Worm (Caenorhabditis elegans) whole organism, L2 larva: ENCODE data around the gene amt-1.

ENCODE experiments used
- C34F6.9 ChIP-seq: fragments of 150-350 bp; optimal IDR thresholded peaks from 2 replicates; lab custom pipeline; 2014; ENCODE audit warnings: missing biosample characterization, missing genetic modification characterization
- R02D3.7 ChIP-seq: fragments of 150-350 bp; optimal IDR thresholded peaks from 2 replicates; lab custom pipeline; 2014; ENCODE audit warnings: missing biosample characterization, missing genetic modification characterization
- Y55F3AM.14 ChIP-seq: fragments of 200-800 bp; sonication (Bioruptor generic); optimal IDR thresholded peaks from 2 replicates; lab custom pipeline; 2018; ENCODE audit warnings: mild to moderate bottlenecking, missing genetic modification characterization, missing compliant biosample characterization
- ZK546.5 ChIP-seq: sonication (generic microtip); optimal IDR thresholded peaks from 2 replicates; lab custom pipeline; 2017; ENCODE audit warnings: missing biosample characterization, missing genetic modification characterization
- alr-1 ChIP-seq: fragments of 150-350 bp; optimal IDR thresholded peaks from 2 replicates; lab custom pipeline; 2014; ENCODE audit warnings: missing biosample characterization, missing genetic modification characterization
- aly-2 ChIP-seq: fragments of 150-350 bp; optimal IDR thresholded peaks from 2 replicates; lab custom pipeline; 2014; ENCODE audit warnings: missing biosample characterization, missing genetic modification characterization
- blmp-1 ChIP-seq: sonication (generic microtip); optimal IDR thresholded peaks from 2 replicates; lab custom pipeline; 2017; ENCODE audit warnings: missing genetic modification characterization, mild to moderate bottlenecking, missing compliant biosample characterization, antibody characterized with exemption, moderate library complexity; ENCODE audit not compliant: insufficient read depth
- ceh-82 ChIP-seq: fragments of 150-350 bp; optimal IDR thresholded peaks from 2 replicates; lab custom pipeline; 2014; ENCODE audit warnings: missing biosample characterization, missing genetic modification characterization
- crh-2 ChIP-seq: sonication (generic microtip); optimal IDR thresholded peaks from 2 replicates; lab custom pipeline; 2017; ENCODE audit warnings: missing biosample characterization, missing genetic modification characterization
- dmd-4 ChIP-seq: sonication (generic microtip); optimal IDR thresholded peaks from 2 replicates; lab custom pipeline; 2017; ENCODE audit warnings: missing biosample characterization, missing genetic modification characterization
- elt-3 ChIP-seq: sonication (generic microtip); optimal IDR thresholded peaks from 2 replicates; lab custom pipeline; 2017; ENCODE audit warnings: missing biosample characterization, missing genetic modification characterization
- fos-1 ChIP-seq: fragments of 150-350 bp; optimal IDR thresholded peaks from 2 replicates; lab custom pipeline; 2014; ENCODE audit warnings: missing biosample characterization, missing genetic modification characterization
- gmeb-1 ChIP-seq: fragments of 150-350 bp; optimal IDR thresholded peaks from 2 replicates; lab custom pipeline; 2014; ENCODE audit warnings: missing biosample characterization, missing genetic modification characterization
- lin-11 ChIP-seq: fragments of 150-350 bp; sonication (generic microtip); optimal IDR thresholded peaks from 2 replicates; lab custom pipeline; 2014; ENCODE audit warnings: missing biosample characterization, missing genetic modification characterization, inconsistent platforms, mixed read lengths
- lin-39 ChIP-seq: fragments of 150-350 bp; optimal IDR thresholded peaks from 2 replicates; lab custom pipeline; 2014; ENCODE audit warnings: missing biosample characterization, missing genetic modification reagents, missing genetic modification characterization
- lsy-2 ChIP-seq, 2 experiments: fragments of 150-350 bp in 1 of 2; sonication (generic microtip) in 1 of 2; optimal IDR thresholded peaks; 2 replicates each; lab custom pipeline; 2014 to 2017; ENCODE audit warnings: missing biosample characterization in 2 of 2, missing genetic modification characterization in 2 of 2
- mbf-1 ChIP-seq: sonication (generic microtip); optimal IDR thresholded peaks from 2 replicates; lab custom pipeline; 2017; ENCODE audit warnings: missing biosample characterization, missing genetic modification characterization
- nhr-10 ChIP-seq: sonication (generic microtip); optimal IDR thresholded peaks from 2 replicates; lab custom pipeline; 2017; ENCODE audit warnings: missing biosample characterization, missing genetic modification characterization
- nhr-12 ChIP-seq: fragments of 150-350 bp; optimal IDR thresholded peaks from 2 replicates; lab custom pipeline; 2014; ENCODE audit warnings: missing biosample characterization, missing genetic modification characterization
- nhr-129 ChIP-seq: fragments of 150-350 bp; optimal IDR thresholded peaks from 2 replicates; lab custom pipeline; 2014; ENCODE audit warnings: missing biosample characterization, missing genetic modification characterization
- nhr-21 ChIP-seq: fragments of 150-350 bp; optimal IDR thresholded peaks from 2 replicates; lab custom pipeline; 2014; ENCODE audit warnings: missing biosample characterization, missing genetic modification characterization
- nhr-237 ChIP-seq: fragments of 150-350 bp; optimal IDR thresholded peaks from 2 replicates; lab custom pipeline; 2014; ENCODE audit warnings: missing biosample characterization, missing genetic modification characterization
- nhr-25 ChIP-seq: fragments of 150-350 bp; sonication (generic microtip); optimal IDR thresholded peaks from 3 replicates; lab custom pipeline; 2014; ENCODE audit warnings: missing biosample characterization, missing genetic modification characterization
- nhr-6 ChIP-seq: fragments of 150-350 bp; optimal IDR thresholded peaks from 2 replicates; lab custom pipeline; 2014; ENCODE audit warnings: missing biosample characterization, missing genetic modification characterization
- nhr-77 ChIP-seq: fragments of 150-350 bp; optimal IDR thresholded peaks from 2 replicates; lab custom pipeline; 2014; ENCODE audit warnings: missing biosample characterization, missing genetic modification characterization
- peb-1 ChIP-seq: fragments of 150-350 bp; optimal IDR thresholded peaks from 2 replicates; lab custom pipeline; 2014; ENCODE audit warnings: missing biosample characterization, missing genetic modification characterization
- sem-4 ChIP-seq: fragments of 150-350 bp; optimal IDR thresholded peaks from 2 replicates; lab custom pipeline; 2014; ENCODE audit warnings: missing biosample characterization, missing genetic modification reagents, missing genetic modification characterization
- sma-3 ChIP-seq: sonication (generic microtip); optimal IDR thresholded peaks from 2 replicates; lab custom pipeline; 2016; ENCODE audit warnings: missing genetic modification reagents, missing genetic modification characterization, missing compliant biosample characterization
- sma-9 ChIP-seq, 2 experiments: fragments of 150-350 bp in 1 of 2; sonication (generic microtip) in 1 of 2; optimal IDR thresholded peaks; 2 replicates each; lab custom pipeline; 2014 to 2016; ENCODE audit warnings: missing genetic modification characterization in 2 of 2, mild to moderate bottlenecking in 1 of 2, missing biosample characterization in 1 of 2, missing compliant biosample characterization in 1 of 2, missing genetic modification reagents in 1 of 2, moderate library complexity in 1 of 2
- snpc-4 ChIP-seq: fragments of 150-350 bp; optimal IDR thresholded peaks from 2 replicates; lab custom pipeline; 2014; ENCODE audit warnings: missing biosample characterization, missing genetic modification characterization
- unc-39 ChIP-seq: fragments of 150-350 bp; optimal IDR thresholded peaks from 2 replicates; lab custom pipeline; 2014; ENCODE audit warnings: missing biosample characterization, missing genetic modification characterization
- unc-55 ChIP-seq: fragments of 150-350 bp; sonication (generic microtip); optimal IDR thresholded peaks from 3 replicates; lab custom pipeline; 2014; ENCODE audit warnings: missing biosample characterization, missing genetic modification reagents, missing genetic modification characterization
- ztf-1 ChIP-seq: fragments of 200-800 bp; sonication (Bioruptor generic); conservative IDR thresholded peaks from 2 replicates; pipeline ENCODE4 v1.3.6; 2022; ENCODE audit warnings: missing genetic modification characterization, missing compliant biosample characterization
- ztf-11 ChIP-seq: sonication (generic microtip); optimal IDR thresholded peaks from 2 replicates; lab custom pipeline; 2017; ENCODE audit warnings: missing biosample characterization, missing genetic modification characterization

Gene amt-1

ce11 chrX:4592250-4592649, 21.0 kb downstream of the amt-1 start, which contains the start of gene flp-12:
Gene flp-12 (minus strand): TSS chrX:4592350.
- no peak for TF ChIP-seq Y55F3AM.14 (GFP tag; lab: Kevin White, UChicago)
- no peak for TF ChIP-seq lin-11 (tag; lab: Kevin White, UChicago)
- TF ChIP-seq ceh-82, result no peak
- no peak for TF ChIP-seq C34F6.9 (tag; lab: Kevin White, UChicago)
- no peak for TF ChIP-seq blmp-1
- TF ChIP-seq crh-2 (tag; lab: Kevin White, UChicago), result no peak
- no peak for TF ChIP-seq ztf-11 (tag; lab: Kevin White, UChicago)
- no peak for TF ChIP-seq nhr-77
- no peak for TF ChIP-seq mbf-1

ce11 chrX:4597419-4597818, 26.2 kb downstream of the amt-1 start:
- no peak for TF ChIP-seq mbf-1
- TF ChIP-seq C34F6.9 (tag; lab: Kevin White, UChicago), result no peak
- TF ChIP-seq nhr-21 (tag; lab: Kevin White, UChicago), result no peak
- TF ChIP-seq nhr-25 (tag; lab: Kevin White, UChicago), result no peak
- TF ChIP-seq alr-1, result no peak

ce11 chrX:4599526-4599925, 28.3 kb downstream of the amt-1 start:
- TF ChIP-seq ztf-1 (GFP tag; lab: Robert Waterston, UW), result no peak
- TF ChIP-seq ZK546.5 (tag; lab: Kevin White, UChicago), result no peak
- no peak for TF ChIP-seq nhr-25 (tag; lab: Kevin White, UChicago)
- no peak for TF ChIP-seq mbf-1
- no peak for TF ChIP-seq nhr-237 (tag; lab: Kevin White, UChicago)
- no peak for TF ChIP-seq lsy-2 (tag; optimal IDR thresholded peaks at IDR 0.05; lab: Kevin White, UChicago)
- TF ChIP-seq nhr-6 (tag; lab: Kevin White, UChicago), result no peak
- TF ChIP-seq sma-3, result no peak
- TF ChIP-seq alr-1, result no peak
- TF ChIP-seq unc-55 (GFP tag; lab: Kevin White, UChicago), result no peak
- TF ChIP-seq gmeb-1 (tag; lab: Kevin White, UChicago), result no peak
- TF ChIP-seq nhr-12 (tag; lab: Kevin White, UChicago), result no peak
- TF ChIP-seq aly-2 (tag; lab: Kevin White, UChicago), result no peak
- no peak for TF ChIP-seq fos-1 (tag; lab: Kevin White, UChicago)
- no peak for TF ChIP-seq sem-4 (tag; lab: Kevin White, UChicago)
- TF ChIP-seq lin-39 (tag; lab: Kevin White, UChicago), result no peak
- no peak for TF ChIP-seq crh-2 (tag; lab: Kevin White, UChicago)

ce11 chrX:4600987-4601386, 29.8 kb downstream of the amt-1 start:
- TF ChIP-seq alr-1 (no peak), nhr-237 (tag; lab: Kevin White, UChicago) (no peak), nhr-10 (no peak), dmd-4 (tag; lab: Kevin White, UChicago) (no peak), unc-39 (tag; lab: Kevin White, UChicago) (no peak), lsy-2 (tag; optimal IDR thresholded peaks at IDR 0.05; lab: Kevin White, UChicago) (no peak), R02D3.7 (tag; lab: Kevin White, UChicago) (no peak), nhr-129 (tag; lab: Kevin White, UChicago) (no peak), nhr-21 (tag; lab: Kevin White, UChicago) (no peak)
- TF ChIP-seq, all 48 proteins: peak for 0

ce11 chrX:4604185-4604584, 32.9 kb downstream of the amt-1 start:
- TF ChIP-seq alr-1 (no peak), aly-2 (tag; lab: Kevin White, UChicago) (no peak), sma-9 (GFP tag; optimal IDR thresholded peaks at IDR 0.05; lab: Kevin White, UChicago) (no peak), sma-9 (tag; optimal IDR thresholded peaks at IDR 0.05; lab: Kevin White, UChicago) (no peak), peb-1 (tag; lab: Kevin White, UChicago) (no peak), fos-1 (tag; lab: Kevin White, UChicago) (no peak), snpc-4 (tag; lab: Kevin White, UChicago) (no peak), lin-39 (tag; lab: Kevin White, UChicago) (no peak), elt-3 (tag; lab: Kevin White, UChicago) (no peak), R02D3.7 (tag; lab: Kevin White, UChicago) (no peak), nhr-21 (tag; lab: Kevin White, UChicago) (no peak), ceh-82 (no peak)
